Worm (Caenorhabditis elegans) whole organism, mixed stage, embryonic: ENCODE data around the gene srg-67.

Experiments
- cnd-1 ChIP-seq: fragments of 200-800 bp; sonication (Bioruptor generic); optimal IDR thresholded peaks from 2 replicates; lab custom pipeline; 2018; ENCODE audit warnings: mild to moderate bottlenecking, missing genetic modification characterization, missing compliant biosample characterization
- elt-1 ChIP-seq: sonication (generic microtip); optimal IDR thresholded peaks from 2 replicates; lab custom pipeline; 2017; ENCODE audit warnings: missing genetic modification characterization, mild to moderate bottlenecking, missing compliant biosample characterization, antibody characterized with exemption, moderate library complexity, borderline replicate concordance; ENCODE audit not compliant: insufficient read depth
- elt-3 ChIP-seq: fragments of 150-350 bp; optimal IDR thresholded peaks from 2 replicates; lab custom pipeline; 2014; ENCODE audit warnings: missing biosample characterization, missing genetic modification characterization
- mab-5 ChIP-seq: fragments of 150-350 bp; optimal IDR thresholded peaks from 2 replicates; lab custom pipeline; 2014; ENCODE audit warnings: missing biosample characterization, missing genetic modification characterization
- nhr-12 ChIP-seq: fragments of 150-350 bp; optimal IDR thresholded peaks from 2 replicates; lab custom pipeline; 2014; ENCODE audit warnings: missing biosample characterization, missing genetic modification characterization
- nhr-237 ChIP-seq: fragments of 150-350 bp; optimal IDR thresholded peaks from 2 replicates; lab custom pipeline; 2014; ENCODE audit warnings: missing biosample characterization, missing genetic modification characterization
- nhr-76 ChIP-seq: sonication (generic microtip); optimal IDR thresholded peaks from 2 replicates; lab custom pipeline; 2017; ENCODE audit warnings: missing biosample characterization, missing genetic modification characterization
- pha-4 ChIP-seq: fragments of 150-350 bp; optimal IDR thresholded peaks from 2 replicates; lab custom pipeline; 2018; ENCODE audit warnings: missing biosample characterization, missing genetic modification reagents, missing genetic modification characterization
- snpc-4 ChIP-seq: fragments of 150-350 bp; optimal IDR thresholded peaks from 2 replicates; lab custom pipeline; 2014; ENCODE audit warnings: missing biosample characterization, missing genetic modification characterization
- sptf-1 ChIP-seq: sonication (generic microtip); optimal IDR thresholded peaks from 2 replicates; lab custom pipeline; 2017; ENCODE audit warnings: mild to moderate bottlenecking, missing genetic modification characterization, moderate library complexity, missing compliant biosample characterization
- tbx-8 ChIP-seq: fragments of 200-800 bp; sonication (Bioruptor generic); optimal IDR thresholded peaks from 2 replicates; lab custom pipeline; 2018; ENCODE audit warnings: mild to moderate bottlenecking, missing genetic modification characterization, moderate library complexity, missing compliant biosample characterization
- unc-39 ChIP-seq: fragments of 150-350 bp; optimal IDR thresholded peaks from 2 replicates; lab custom pipeline; 2014; ENCODE audit warnings: missing biosample characterization, missing genetic modification characterization
- unc-62 ChIP-seq: fragments of 150-350 bp; optimal IDR thresholded peaks from 2 replicates; lab custom pipeline; 2014; ENCODE audit warnings: missing biosample characterization, missing genetic modification reagents, missing genetic modification characterization
- ztf-11 ChIP-seq: fragments of 150-350 bp; optimal IDR thresholded peaks from 2 replicates; lab custom pipeline; 2014; ENCODE audit warnings: missing biosample characterization, missing genetic modification characterization

DNA sequence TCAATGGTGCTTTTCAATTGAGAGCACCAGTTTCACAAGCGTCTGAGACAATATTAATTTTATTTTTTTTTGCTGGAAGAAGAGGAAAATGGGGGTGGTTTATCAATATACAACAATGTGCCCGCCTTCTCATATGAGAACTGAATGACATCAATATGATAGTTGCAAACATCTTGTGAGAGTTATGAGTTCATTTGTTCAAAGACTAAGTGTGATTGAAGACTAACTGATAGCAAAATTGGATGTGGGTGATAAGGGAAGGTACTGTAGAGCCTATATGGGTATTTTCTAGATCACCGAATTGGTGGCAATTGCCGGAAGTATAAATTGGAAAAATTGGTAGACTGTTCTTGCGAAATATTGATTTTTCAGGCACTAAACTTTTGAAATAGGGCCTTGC lies 49.8 kb upstream of the srg-67 start:
- TF ChIP-seq sptf-1 (tag; lab: Kevin White, UChicago) (no peak), cnd-1 (tag; lab: Kevin White, UChicago) (no peak), tbx-8 (no peak), nhr-12 (tag; lab: Kevin White, UChicago) (no peak), unc-62 (GFP tag; lab: Kevin White, UChicago) (no peak), nhr-237 (tag; lab: Kevin White, UChicago) (no peak), unc-39 (tag; lab: Kevin White, UChicago) (no peak), mab-5 (tag; lab: Kevin White, UChicago) (no peak), pha-4 (tag; lab: Kevin White, UChicago) (no peak), snpc-4 (tag; lab: Kevin White, UChicago) (no peak), elt-1 (tag; lab: Kevin White, UChicago) (no peak), ztf-11 (tag; lab: Kevin White, UChicago) (no peak), nhr-76 (tag; lab: Kevin White, UChicago) (no peak), elt-3 (tag; lab: Kevin White, UChicago) (no peak)
